Worm (Caenorhabditis elegans) whole organism, late embryonic: ENCODE results near the gene dyf-11.

ENCODE experiments used
- C38D4.7 ChIP-seq: fragments of 200-800 bp; sonication (Bioruptor generic); optimal IDR thresholded peaks from 2 replicates; lab custom pipeline; 2018; ENCODE audit warnings: mild to moderate bottlenecking, missing genetic modification characterization, moderate library complexity, missing compliant biosample characterization
- K09A11.1 ChIP-seq: sonication (generic microtip); optimal IDR thresholded peaks from 2 replicates; lab custom pipeline; 2017; ENCODE audit warnings: antibody characterized with exemption, mild to moderate bottlenecking, missing genetic modification characterization, missing compliant biosample characterization; ENCODE audit not compliant: insufficient read depth
- T23F11.4 ChIP-seq: fragments of 200-800 bp; sonication (Bioruptor generic); optimal IDR thresholded peaks from 2 replicates; lab custom pipeline; 2018; ENCODE audit warnings: mild to moderate bottlenecking, missing genetic modification characterization, missing compliant biosample characterization
- ceh-14 ChIP-seq: sonication (generic microtip); optimal IDR thresholded peaks from 2 replicates; lab custom pipeline; 2016; ENCODE audit warnings: missing genotype, missing genetic modification characterization, missing compliant biosample characterization
- ceh-18 ChIP-seq: sonication (generic microtip); optimal IDR thresholded peaks from 2 replicates; lab custom pipeline; 2016; ENCODE audit warnings: missing genetic modification characterization, missing compliant biosample characterization
- ceh-22 ChIP-seq: sonication (generic microtip); optimal IDR thresholded peaks from 2 replicates; lab custom pipeline; 2017; ENCODE audit warnings: missing biosample characterization, missing genetic modification characterization
- ceh-30 ChIP-seq: fragments of 150-350 bp; optimal IDR thresholded peaks from 2 replicates; lab custom pipeline; 2014; ENCODE audit warnings: missing biosample characterization, missing genetic modification characterization
- ceh-31 ChIP-seq: sonication (generic microtip); optimal IDR thresholded peaks from 2 replicates; lab custom pipeline; 2016; ENCODE audit warnings: missing genetic modification characterization, missing compliant biosample characterization
- ceh-34 ChIP-seq: sonication (generic microtip); optimal IDR thresholded peaks from 2 replicates; lab custom pipeline; 2016; ENCODE audit warnings: mild to moderate bottlenecking, missing genetic modification characterization, missing compliant biosample characterization
- ceh-45 ChIP-seq: fragments of 200-800 bp; sonication (Bioruptor generic); IDR thresholded peaks from 2 replicates; pipeline ENCODE4 v1.3.6; 2022; ENCODE audit warnings: missing genetic modification reagents, missing genetic modification characterization, missing compliant biosample characterization
- ceh-48 ChIP-seq: sonication (generic microtip); optimal IDR thresholded peaks from 2 replicates; lab custom pipeline; 2016; ENCODE audit warnings: missing genetic modification characterization, inconsistent platforms, missing compliant biosample characterization
- ceh-6 ChIP-seq: fragments of 200-800 bp; sonication (Bioruptor generic); optimal IDR thresholded peaks from 2 replicates; lab custom pipeline; 2018; ENCODE audit warnings: mild to moderate bottlenecking, missing genetic modification characterization, missing compliant biosample characterization
- elt-4 ChIP-seq: sonication (generic microtip); optimal IDR thresholded peaks from 2 replicates; lab custom pipeline; 2016; ENCODE audit warnings: missing genetic modification characterization, missing compliant biosample characterization
- fkh-10 ChIP-seq: fragments of 150-350 bp; optimal IDR thresholded peaks from 2 replicates; lab custom pipeline; 2014; ENCODE audit warnings: missing biosample characterization, missing genetic modification reagents, missing genetic modification characterization
- hlh-13 ChIP-seq: fragments of 200-800 bp; sonication (Bioruptor generic); optimal IDR thresholded peaks from 2 replicates; lab custom pipeline; 2018; ENCODE audit warnings: mild to moderate bottlenecking, missing genetic modification characterization, missing compliant biosample characterization
- hlh-30 ChIP-seq: sonication (generic microtip); optimal IDR thresholded peaks from 2 replicates; lab custom pipeline; 2017; ENCODE audit warnings: antibody characterized with exemption, missing genetic modification characterization, missing compliant biosample characterization; ENCODE audit not compliant: insufficient read depth
- hlh-6 ChIP-seq: sonication (generic microtip); optimal IDR thresholded peaks from 2 replicates; lab custom pipeline; 2016; ENCODE audit warnings: missing genotype, missing genetic modification characterization, missing compliant biosample characterization
- mec-3 ChIP-seq: sonication (generic microtip); optimal IDR thresholded peaks from 2 replicates; lab custom pipeline; 2016; ENCODE audit warnings: borderline replicate concordance, missing genetic modification characterization, missing compliant biosample characterization
- nfya-1 ChIP-seq: sonication (generic microtip); optimal IDR thresholded peaks from 2 replicates; lab custom pipeline; 2017; ENCODE audit warnings: missing genetic modification characterization, mild to moderate bottlenecking, missing compliant biosample characterization, antibody characterized with exemption, moderate library complexity
- npax-4 ChIP-seq: sonication (generic microtip); optimal IDR thresholded peaks from 2 replicates; lab custom pipeline; 2016; ENCODE audit warnings: missing genetic modification characterization, missing compliant biosample characterization
- odd-2 ChIP-seq: sonication (generic microtip); optimal IDR thresholded peaks from 2 replicates; lab custom pipeline; 2017; ENCODE audit warnings: antibody characterized with exemption, mild to moderate bottlenecking, missing genetic modification characterization, missing compliant biosample characterization
- pag-3 ChIP-seq: sonication (generic microtip); optimal IDR thresholded peaks from 2 replicates; lab custom pipeline; 2016; ENCODE audit warnings: missing compliant biosample characterization, missing genetic modification characterization, borderline replicate concordance
- pat-9 ChIP-seq: fragments of 200-800 bp; sonication (Bioruptor generic); optimal IDR thresholded peaks from 2 replicates; lab custom pipeline; 2018; ENCODE audit warnings: mild to moderate bottlenecking, missing genetic modification characterization, moderate library complexity, missing compliant biosample characterization
- pha-2 ChIP-seq: sonication (generic microtip); optimal IDR thresholded peaks from 2 replicates; lab custom pipeline; 2017; ENCODE audit warnings: mild to moderate bottlenecking, missing genetic modification characterization, missing compliant biosample characterization
- pha-4 ChIP-seq: fragments of 150-350 bp; optimal IDR thresholded peaks from 2 replicates; lab custom pipeline; 2018; ENCODE audit warnings: missing biosample characterization, missing genetic modification reagents, missing genetic modification characterization
- pros-1 ChIP-seq: fragments of 150-350 bp; optimal IDR thresholded peaks from 2 replicates; lab custom pipeline; 2014; ENCODE audit warnings: missing biosample characterization, missing genetic modification reagents, missing genetic modification characterization
- rnt-1 ChIP-seq: sonication (generic microtip); optimal IDR thresholded peaks from 2 replicates; lab custom pipeline; 2016; ENCODE audit warnings: missing genetic modification characterization, missing compliant biosample characterization
- sdc-2 ChIP-seq: sonication (generic microtip); optimal IDR thresholded peaks from 2 replicates; lab custom pipeline; 2016; ENCODE audit warnings: missing genotype, missing genetic modification characterization, missing compliant biosample characterization
- sox-2 ChIP-seq: fragments of 200-800 bp; sonication (Bioruptor generic); IDR thresholded peaks from 2 replicates; pipeline ENCODE4 v1.3.6; 2022; ENCODE audit warnings: missing genetic modification reagents, missing genetic modification characterization, missing compliant biosample characterization
- tbx-2 ChIP-seq: sonication (generic microtip); optimal IDR thresholded peaks from 2 replicates; lab custom pipeline; 2016; ENCODE audit warnings: missing genetic modification characterization, missing compliant biosample characterization
- ttx-3 ChIP-seq: sonication (generic microtip); optimal IDR thresholded peaks from 2 replicates; lab custom pipeline; 2016; ENCODE audit warnings: missing genetic modification reagents, missing genetic modification characterization, missing compliant biosample characterization
- unc-3 ChIP-seq, 2 experiments: fragments of 200-800 bp in 1 of 2; sonication (Bioruptor generic) in 1 of 2; sonication (generic microtip) in 1 of 2; conservative IDR thresholded peaks in 1 of 2; optimal IDR thresholded peaks in 1 of 2; 2 replicates each; pipeline versions ENCODE4 v1.3.6 to Lab custom; 2016 to 2022; ENCODE audit warnings: missing compliant biosample characterization in 2 of 2, missing genetic modification characterization in 2 of 2, missing genetic modification reagents in 1 of 2
- unc-42 ChIP-seq: sonication (generic microtip); optimal IDR thresholded peaks from 2 replicates; lab custom pipeline; 2016; ENCODE audit warnings: missing genotype, missing genetic modification characterization, missing compliant biosample characterization
- unc-55 ChIP-seq: sonication (generic microtip); optimal IDR thresholded peaks from 2 replicates; lab custom pipeline; 2017; ENCODE audit warnings: missing biosample characterization, missing genetic modification reagents, missing genetic modification characterization
- zip-5 ChIP-seq: sonication (generic microtip); optimal IDR thresholded peaks from 2 replicates; lab custom pipeline; 2016; ENCODE audit warnings: missing genetic modification characterization, missing compliant biosample characterization

Gene dyf-11

ce11 chrX:779259-779658, 15.7 kb downstream of the dyf-11 start:
- TF ChIP-seq unc-3 (GFP tag; conservative IDR thresholded peaks at IDR 0.05; lab: Robert Waterston, UW) (no peak), unc-3 (tag; optimal IDR thresholded peaks at IDR 0.05; lab: Kevin White, UChicago) (no peak), zip-5 (no peak), ceh-30 (no peak), C38D4.7 (no peak), rnt-1 (no peak), K09A11.1 (tag; lab: Kevin White, UChicago) (no peak), pros-1 (tag; lab: Kevin White, UChicago) (no peak), mec-3 (tag; lab: Kevin White, UChicago) (no peak), hlh-6 (tag; lab: Kevin White, UChicago) (no peak), ceh-31 (tag; lab: Kevin White, UChicago) (no peak), pat-9 (tag; lab: Kevin White, UChicago) (no peak), pha-4 (no peak)

- TF ChIP-seq unc-3 (GFP tag; conservative IDR thresholded peaks at IDR 0.05; lab: Robert Waterston, UW), result no peak
- TF ChIP-seq unc-3 (tag; optimal IDR thresholded peaks at IDR 0.05; lab: Kevin White, UChicago), result no peak
- no peak for TF ChIP-seq odd-2
- TF ChIP-seq pha-2, result no peak
- no peak for TF ChIP-seq sox-2
- TF ChIP-seq ceh-30, result no peak
- TF ChIP-seq hlh-30 (tag; lab: Kevin White, UChicago), result no peak
- no peak for TF ChIP-seq elt-4 (tag; lab: Kevin White, UChicago)
- TF ChIP-seq, all 69 proteins: peak for 0
Observed at ce11 chrX:780027-780426, 16.5 kb downstream of the dyf-11 start.

ce11 chrX:784853-785252, 21.3 kb downstream of the dyf-11 start, which contains the start of gene T04G9.6:
TSS of gene T04G9.6 (minus strand) at chrX:784953.
- TF ChIP-seq C38D4.7 (no peak), ceh-6 (GFP tag; lab: Kevin White, UChicago) (no peak), ceh-22 (tag; lab: Kevin White, UChicago) (no peak), T23F11.4 (no peak), unc-42 (tag; lab: Kevin White, UChicago) (no peak), ttx-3 (tag; lab: Kevin White, UChicago) (no peak), pat-9 (tag; lab: Kevin White, UChicago) (no peak), ceh-48 (tag; lab: Kevin White, UChicago) (no peak), ceh-18 (tag; lab: Kevin White, UChicago) (no peak), hlh-13 (GFP tag; lab: Kevin White, UChicago) (no peak)

ce11 chrX:785368-785767, 21.8 kb downstream of the dyf-11 start:
- TF ChIP-seq sdc-2, result peak; percentile 97
- no peak for TF ChIP-seq pha-2
- TF ChIP-seq ceh-45, result 0 out of 2 replicates have a peak, but pooled peaks have one; percentile 13
- TF ChIP-seq, all 69 proteins: peak for 2

- TF ChIP-seq fkh-10 (GFP tag; lab: Kevin White, UChicago) (no peak), sdc-2 (peak; percentile 89), nfya-1 (tag; lab: Kevin White, UChicago) (peak; percentile 12), ceh-14 (tag; lab: Kevin White, UChicago) (no peak), unc-55 (GFP tag; lab: Kevin White, UChicago) (peak; percentile 21), ceh-30 (no peak), npax-4 (tag; lab: Kevin White, UChicago) (no peak), tbx-2 (tag; lab: Kevin White, UChicago) (no peak), ceh-34 (no peak), ceh-48 (tag; lab: Kevin White, UChicago) (peak; percentile 70), pag-3 (tag; lab: Kevin White, UChicago) (no peak)
- TF ChIP-seq, all 69 proteins: peak for 4
Observed at ce11 chrX:787992-788391, 24.4 kb downstream of the dyf-11 start, which contains the start of gene attf-5. TSS of gene attf-5 (plus strand) at chrX:788353.
